Worm (Caenorhabditis elegans): ENCODE data around the gene col-169.

DNA sequence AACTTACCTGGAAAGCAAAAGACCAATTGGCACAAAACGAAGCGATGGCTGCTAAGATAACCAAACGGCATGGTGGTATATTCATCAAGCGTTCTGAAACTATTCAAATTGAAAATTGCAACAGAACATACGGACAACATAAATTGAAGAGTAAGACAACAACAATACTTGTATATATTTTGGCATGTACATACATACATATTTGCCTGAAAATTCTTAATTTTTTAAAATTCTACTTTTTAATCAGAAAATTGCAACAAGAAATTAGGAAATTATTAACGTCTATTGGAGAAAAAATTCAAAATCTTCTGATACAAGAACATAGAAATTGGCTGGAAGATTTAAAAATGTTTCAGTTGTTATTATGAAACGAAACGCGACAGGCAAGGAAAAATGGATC lies 9.0 kb downstream of the col-169 start, which contains the start of gene C03B1.13:
- TF ChIP-seq nhr-237 (tag; optimal IDR thresholded peaks at IDR 0.05) (no peak), nhr-12 (tag; optimal IDR thresholded peaks at IDR 0.05) (no peak), irx-1 (tag; optimal IDR thresholded peaks at IDR 0.05) (no peak), pqm-1 (tag; optimal IDR thresholded peaks at IDR 0.05) (no peak), nhr-11 (tag; optimal IDR thresholded peaks at IDR 0.05) (no peak), fos-1 (tag; optimal IDR thresholded peaks at IDR 0.05) (no peak), ztf-11 (tag; optimal IDR thresholded peaks at IDR 0.05) (no peak), grh-1 (GFP tag; IDR thresholded peaks at IDR 0.05) (no peak), fkh-10 (GFP tag; optimal IDR thresholded peaks at IDR 0.05) (no peak)

Data from whole organism, L1 larva.